Worm (Caenorhabditis elegans): ENCODE results near the gene hlh-6.

hlh-6 gene

DNA sequence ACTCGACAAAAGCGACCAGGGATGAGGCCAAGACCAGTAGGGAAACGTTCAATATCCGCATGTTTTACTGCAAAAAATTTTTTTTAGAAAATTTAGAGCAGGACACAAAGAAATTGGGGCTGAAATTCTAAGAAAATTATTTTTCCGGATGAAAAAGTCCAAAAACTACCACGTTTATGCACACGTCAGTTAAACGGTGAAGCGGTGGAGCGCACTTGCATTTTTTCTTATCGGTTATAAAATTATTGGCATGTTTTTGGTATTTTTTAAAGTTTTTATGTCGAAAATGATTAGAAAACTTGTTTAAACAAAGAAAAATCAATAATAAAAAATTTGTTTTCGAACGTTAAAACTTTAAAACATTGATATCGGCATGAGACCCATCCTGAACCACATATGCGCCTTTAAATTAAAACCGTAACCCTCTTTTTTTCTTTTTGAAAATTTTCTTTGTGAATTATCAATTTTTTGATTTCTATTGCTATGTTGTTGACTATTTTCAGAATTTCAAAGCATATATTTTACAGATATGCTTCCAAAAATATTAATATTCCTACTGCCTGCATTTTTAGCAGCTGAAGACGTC, 9.6 kb upstream of the hlh-6 start, which contains the start of the genes dnj-20 and ZK1307.8:
Gene dnj-20 (minus strand): TSS at position 67 of the 586 bp plus-strand sequence.
Gene ZK1307.8 (plus strand): TSS at position 504 of the 586 bp plus-strand sequence.
- TF ChIP-seq hlh-17 (GFP tag; optimal IDR thresholded peaks at IDR 0.05; ENCODE audit: borderline replicate concordance) (no peak), egl-13 (tag; optimal IDR thresholded peaks at IDR 0.05) (no peak), fos-1 (tag; optimal IDR thresholded peaks at IDR 0.05) (no peak), nhr-237 (tag; optimal IDR thresholded peaks at IDR 0.05) (no peak), lin-39 (tag; optimal IDR thresholded peaks at IDR 0.05) (no peak), pax-3 (tag; optimal IDR thresholded peaks at IDR 0.05) (no peak), C04F5.9 (tag; optimal IDR thresholded peaks at IDR 0.05) (no peak), rnt-1 (tag; optimal IDR thresholded peaks at IDR 0.05) (no peak), swsn-7 (tag; optimal IDR thresholded peaks at IDR 0.05) (no peak), lsy-2 (tag; optimal IDR thresholded peaks at IDR 0.05) (peak; percentile 14 to 46), zag-1 (tag; optimal IDR thresholded peaks at IDR 0.05) (no peak), efl-3 (GFP tag; optimal IDR thresholded peaks at IDR 0.05) (no peak), ets-5 (GFP tag; IDR thresholded peaks at IDR 0.05) (no peak), nhr-77 (tag; optimal IDR thresholded peaks at IDR 0.05) (no peak), aly-2 (tag; optimal IDR thresholded peaks at IDR 0.05) (no peak), elt-3 (tag; optimal IDR thresholded peaks at IDR 0.05) (peak in 1 of 6 experiments; percentile 33), lin-35 (GFP tag; optimal IDR thresholded peaks at IDR 0.05) (peak in 1 of 2 experiments; percentile 25), ceh-63 (GFP tag; optimal IDR thresholded peaks at IDR 0.05) (no peak), fkh-8 (tag; optimal IDR thresholded peaks at IDR 0.05) (no peak), nhr-28 (tag; optimal IDR thresholded peaks at IDR 0.05) (no peak), unc-62 (GFP tag; optimal IDR thresholded peaks at IDR 0.05) (no peak), xbp-1 (tag; optimal IDR thresholded peaks at IDR 0.05) (peak; percentile 98), ztf-4 (tag; optimal IDR thresholded peaks at IDR 0.05) (no peak), snpc-4 (tag; optimal IDR thresholded peaks at IDR 0.05) (no peak), aha-1 (tag; optimal IDR thresholded peaks at IDR 0.05) (no peak), fkh-10 (GFP tag; optimal IDR thresholded peaks at IDR 0.05) (no peak), tbx-2 (tag; optimal IDR thresholded peaks at IDR 0.05) (no peak), egl-27 (tag; optimal IDR thresholded peaks at IDR 0.05) (no peak), skn-1 (tag; optimal IDR thresholded peaks at IDR 0.05) (no peak), nhr-71 (tag; optimal IDR thresholded peaks at IDR 0.05) (peak; percentile 6), hlh-4 (tag; optimal IDR thresholded peaks at IDR 0.05) (no peak), hpl-2 (GFP tag; optimal IDR thresholded peaks at IDR 0.05) (no peak), dpl-1 (GFP tag; optimal IDR thresholded peaks at IDR 0.05) (peak in 2 of 3 experiments; percentile 10 to 39), snu-23 (GFP tag; optimal IDR thresholded peaks at IDR 0.05) (no peak), nhr-47 (tag; optimal IDR thresholded peaks at IDR 0.05) (no peak), ama-1 (optimal IDR thresholded peaks at IDR 0.05) (no peak), elt-2 (tag; optimal IDR thresholded peaks at IDR 0.05) (no peak), ceh-8 (GFP tag; optimal IDR thresholded peaks at IDR 0.05) (no peak), mef-2 (tag; optimal IDR thresholded peaks at IDR 0.05) (no peak), ztf-11 (tag; optimal IDR thresholded peaks at IDR 0.05) (no peak), mab-9 (GFP tag; IDR thresholded peaks at IDR 0.05) (no peak), lin-14 (GFP tag; optimal IDR thresholded peaks at IDR 0.05) (peak; percentile 19), ceh-90 (tag; optimal IDR thresholded peaks at IDR 0.05) (no peak), blmp-1 (tag; optimal IDR thresholded peaks at IDR 0.05) (peak; percentile 22), isw-1 (GFP tag; IDR thresholded peaks at IDR 0.05) (no peak), sptf-1 (tag; optimal IDR thresholded peaks at IDR 0.05) (no peak), pqm-1 (tag; optimal IDR thresholded peaks at IDR 0.05) (no peak), jun-1 (tag; optimal IDR thresholded peaks at IDR 0.05) (no peak), F16B12.6 (tag; optimal IDR thresholded peaks at IDR 0.05) (no peak), nhr-85 (tag) (no peak), sox-4 (tag; optimal IDR thresholded peaks at IDR 0.05) (no peak), ceh-88 (GFP tag; IDR thresholded peaks at IDR 0.05) (no peak), C16A3.4 (tag; optimal IDR thresholded peaks at IDR 0.05) (peak; percentile 27), nhr-19 (GFP tag; conservative IDR thresholded peaks at IDR 0.05) (no peak)

Measured in whole organism, L1 larva.